Fruit fly (Drosophila melanogaster) whole organism, embryonic: ENCODE data around the gene CG43702.

Source experiments
- C15 ChIP-seq: fragments of 200-800 bp; sonication (Bioruptor generic); IDR thresholded peaks from 3 replicates; pipeline ENCODE4 v1.3.6; 2022; ENCODE audit warnings: missing biosample characterization, missing genetic modification characterization
- CG10462 ChIP-seq: fragments of 200-800 bp; sonication (Bioruptor generic); optimal IDR thresholded peaks from 2 replicates; lab custom pipeline; 2016; ENCODE audit warnings: missing biosample characterization, missing genetic modification characterization
- CG10959 ChIP-seq: fragments of 200-800 bp; sonication (Bioruptor generic); IDR thresholded peaks from 2 replicates; pipeline ENCODE4 v1.3.6; 2022; ENCODE audit warnings: missing biosample characterization, missing genetic modification characterization
- CG10979 ChIP-seq: fragments of 200-800 bp; sonication (Bioruptor generic); optimal IDR thresholded peaks from 2 replicates; lab custom pipeline; 2018; ENCODE audit warnings: missing biosample characterization, mild to moderate bottlenecking, missing genetic modification characterization, moderate library complexity
- CG11723 ChIP-seq: fragments of 200-800 bp; sonication (Bioruptor generic); optimal IDR thresholded peaks from 2 replicates; lab custom pipeline; 2017; ENCODE audit warnings: missing biosample characterization, mild to moderate bottlenecking, missing genetic modification characterization
- CG15514 ChIP-seq: fragments of 200-800 bp; sonication (Bioruptor generic); optimal IDR thresholded peaks from 3 replicates; lab custom pipeline; 2017; ENCODE audit warnings: missing biosample characterization, missing genetic modification characterization, mild to moderate bottlenecking, moderate library complexity, missing genetic modification reagents
- CG16813 ChIP-seq: fragments of 200-800 bp; sonication (Bioruptor generic); IDR thresholded peaks from 3 replicates; pipeline ENCODE4 v1.3.6; 2022; ENCODE audit warnings: missing biosample characterization, missing genetic modification characterization; ENCODE audit not compliant: partially characterized antibody
- CG17186 ChIP-seq: fragments of 200-800 bp; sonication (Bioruptor generic); optimal IDR thresholded peaks from 3 replicates; lab custom pipeline; 2017; ENCODE audit warnings: missing biosample characterization, missing genetic modification reagents, missing genetic modification characterization
- CG1792 ChIP-seq: fragments of 200-800 bp; sonication (Bioruptor generic); optimal IDR thresholded peaks from 2 replicates; lab custom pipeline; 2016; ENCODE audit warnings: missing biosample characterization, missing genetic modification characterization
- CG33213 ChIP-seq: fragments of 200-800 bp; sonication (Bioruptor generic); optimal IDR thresholded peaks from 3 replicates; lab custom pipeline; 2016; ENCODE audit warnings: missing biosample characterization, missing genetic modification characterization
- CG34224 ChIP-seq: fragments of 200-800 bp; sonication (Bioruptor generic); IDR thresholded peaks from 3 replicates; pipeline ENCODE4 v1.3.6; 2022; ENCODE audit warnings: missing biosample characterization, missing genetic modification characterization; ENCODE audit not compliant: partially characterized antibody
- CG5180 ChIP-seq: fragments of 200-800 bp; sonication (Bioruptor generic); optimal IDR thresholded peaks from 3 replicates; lab custom pipeline; 2017; ENCODE audit warnings: missing biosample characterization, missing genetic modification characterization, mild to moderate bottlenecking, moderate library complexity, missing genetic modification reagents
- CG6791 ChIP-seq: fragments of 200-800 bp; sonication (Bioruptor generic); IDR thresholded peaks from 3 replicates; pipeline ENCODE4 v1.3.6; 2022; ENCODE audit warnings: missing biosample characterization, missing genetic modification characterization; ENCODE audit not compliant: partially characterized antibody
- CG6813 ChIP-seq: fragments of 200-800 bp; sonication (Bioruptor generic); optimal IDR thresholded peaks from 2 replicates; lab custom pipeline; 2017; ENCODE audit warnings: missing biosample characterization, missing genetic modification characterization, mild to moderate bottlenecking, moderate library complexity, missing genetic modification reagents
- CG9437 ChIP-seq: fragments of 200-800 bp; sonication (Bioruptor generic); optimal IDR thresholded peaks from 2 replicates; lab custom pipeline; 2018; ENCODE audit warnings: missing biosample characterization, mild to moderate bottlenecking, missing genetic modification characterization
- CG9727 ChIP-seq: fragments of 200-800 bp; sonication (Bioruptor generic); optimal IDR thresholded peaks from 3 replicates; lab custom pipeline; 2017; ENCODE audit warnings: missing biosample characterization, mild to moderate bottlenecking, missing genetic modification characterization
- CG9797 ChIP-seq: fragments of 200-800 bp; sonication (Bioruptor generic); optimal IDR thresholded peaks from 3 replicates; lab custom pipeline; 2018; ENCODE audit warnings: missing biosample characterization, mild to moderate bottlenecking, missing genetic modification characterization
- CHES-1-like ChIP-seq: fragments of 200-800 bp; sonication (Bioruptor generic); optimal IDR thresholded peaks from 2 replicates; lab custom pipeline; 2016; ENCODE audit warnings: missing biosample characterization, missing genetic modification characterization
- Doc3 ChIP-seq: fragments of 200-800 bp; sonication (Bioruptor generic); IDR thresholded peaks from 3 replicates; pipeline ENCODE4 v1.3.6; 2022; ENCODE audit warnings: missing biosample characterization, missing genetic modification characterization; ENCODE audit not compliant: partially characterized antibody
- Elba2 ChIP-seq: fragments of 200-800 bp; sonication (Bioruptor generic); optimal IDR thresholded peaks from 3 replicates; lab custom pipeline; 2016; ENCODE audit warnings: missing biosample characterization, missing genetic modification characterization
- HmgD ChIP-seq: fragments of 200-800 bp; sonication (Bioruptor generic); optimal IDR thresholded peaks from 3 replicates; lab custom pipeline; 2016; ENCODE audit warnings: missing biosample characterization, missing genetic modification characterization
- HmgZ ChIP-seq: fragments of 200-800 bp; sonication (Bioruptor generic); optimal IDR thresholded peaks from 2 replicates; lab custom pipeline; 2018; ENCODE audit warnings: missing biosample characterization, mild to moderate bottlenecking, missing genetic modification characterization
- Nf-YC ChIP-seq: fragments of 200-800 bp; optimal IDR thresholded peaks from 3 replicates; lab custom pipeline; 2019; ENCODE audit warnings: missing biosample characterization, mild to moderate bottlenecking, missing genetic modification characterization, moderate library complexity
- Ravus ChIP-seq: fragments of 200-800 bp; sonication (Bioruptor generic); IDR thresholded peaks from 2 replicates; pipeline ENCODE4 v1.3.6; 2022; ENCODE audit warnings: missing biosample characterization, missing genetic modification characterization
- Side ChIP-seq: fragments of 200-800 bp; sonication (Bioruptor generic); optimal IDR thresholded peaks from 2 replicates; lab custom pipeline; 2016; ENCODE audit warnings: missing biosample characterization, missing genetic modification characterization
- Sin3A ChIP-seq: fragments of >200 bp; optimal IDR thresholded peaks from 2 replicates; lab custom pipeline; 2018
- Sox100B ChIP-seq: fragments of 200-800 bp; sonication (Bioruptor generic); optimal IDR thresholded peaks from 3 replicates; lab custom pipeline; 2018; ENCODE audit warnings: missing biosample characterization, mild to moderate bottlenecking, missing genetic modification characterization
- Sry-δ ChIP-seq: fragments of 200-800 bp; sonication (Bioruptor generic); optimal IDR thresholded peaks from 2 replicates; lab custom pipeline; 2016; ENCODE audit warnings: missing biosample characterization, missing genetic modification characterization
- Stat92E ChIP-seq, 3 experiments: fragments of >200 bp in 2 of 3; fragments of 200-800 bp in 1 of 3; sonication (Bioruptor generic) in 1 of 3; optimal IDR thresholded peaks; 2 replicates each; lab custom pipeline; 2017 to 2019; ENCODE audit warnings: missing biosample characterization in 3 of 3, missing genetic modification characterization in 3 of 3, mild to moderate bottlenecking in 1 of 3, moderate library complexity in 1 of 3
- Xbp1 ChIP-seq: fragments of 200-800 bp; sonication (Bioruptor generic); optimal IDR thresholded peaks from 3 replicates; lab custom pipeline; 2016; ENCODE audit warnings: missing biosample characterization, mild to moderate bottlenecking, missing genetic modification characterization
- ato ChIP-seq: fragments of 200-800 bp; sonication (Bioruptor generic); IDR thresholded peaks from 2 replicates; pipeline ENCODE4 v1.3.6; 2022; ENCODE audit warnings: missing biosample characterization, missing genetic modification characterization; ENCODE audit not compliant: partially characterized antibody
- exex ChIP-seq: fragments of 200-800 bp; sonication (Bioruptor generic); optimal IDR thresholded peaks from 4 replicates; lab custom pipeline; 2018; ENCODE audit warnings: missing biosample characterization, mild to moderate bottlenecking, missing genetic modification characterization, moderate library complexity
- fd64A ChIP-seq: fragments of 200-800 bp; sonication (Bioruptor generic); optimal IDR thresholded peaks from 3 replicates; lab custom pipeline; 2018; ENCODE audit warnings: missing biosample characterization, mild to moderate bottlenecking, missing genetic modification characterization
- kay ChIP-seq: fragments of 200-800 bp; sonication (Bioruptor generic); optimal IDR thresholded peaks from 2 replicates; lab custom pipeline; 2016; ENCODE audit warnings: missing biosample characterization, missing genetic modification characterization
- p53 ChIP-seq: fragments of 200-800 bp; sonication (Bioruptor generic); optimal IDR thresholded peaks from 2 replicates; lab custom pipeline; 2016; ENCODE audit warnings: missing biosample characterization, missing genetic modification characterization
- pita ChIP-seq: fragments of 200-800 bp; sonication (Bioruptor generic); optimal IDR thresholded peaks from 2 replicates; lab custom pipeline; 2017; ENCODE audit warnings: missing biosample characterization, mild to moderate bottlenecking, missing genetic modification characterization
- pzg ChIP-seq: fragments of 200-800 bp; sonication (Bioruptor generic); optimal IDR thresholded peaks from 3 replicates; lab custom pipeline; 2018; ENCODE audit warnings: missing biosample characterization, mild to moderate bottlenecking, missing genetic modification characterization, moderate library complexity
- ranshi ChIP-seq: fragments of 200-800 bp; sonication (Bioruptor generic); IDR thresholded peaks from 2 replicates; pipeline ENCODE4 v1.3.6; 2022; ENCODE audit warnings: missing biosample characterization, missing genetic modification characterization
- seq ChIP-seq: fragments of 200-800 bp; sonication (Bioruptor generic); IDR thresholded peaks from 2 replicates; pipeline ENCODE4 v1.3.6; 2022; ENCODE audit warnings: missing biosample characterization, missing genetic modification characterization
- slbo ChIP-seq: fragments of 200-800 bp; sonication (Bioruptor generic); IDR thresholded peaks from 2 replicates; pipeline ENCODE4 v1.3.6; 2022; ENCODE audit warnings: missing biosample characterization, missing genetic modification characterization
- sqz ChIP-seq: fragments of 200-800 bp; sonication (Bioruptor generic); optimal IDR thresholded peaks from 3 replicates; lab custom pipeline; 2018; ENCODE audit warnings: missing biosample characterization, mild to moderate bottlenecking, missing genetic modification characterization
- sr ChIP-seq: fragments of 200-800 bp; sonication (Bioruptor generic); IDR thresholded peaks from 3 replicates; pipeline ENCODE4 v1.3.6; 2022; ENCODE audit warnings: missing biosample characterization, missing genetic modification characterization
- stwl ChIP-seq: fragments of 200-800 bp; sonication (Bioruptor generic); optimal IDR thresholded peaks from 3 replicates; lab custom pipeline; 2018; ENCODE audit warnings: missing biosample characterization, mild to moderate bottlenecking, missing genetic modification characterization, moderate library complexity
- tup ChIP-seq: fragments of 200-800 bp; sonication (Bioruptor generic); optimal IDR thresholded peaks from 2 replicates; lab custom pipeline; 2016; ENCODE audit warnings: missing biosample characterization, mild to moderate bottlenecking, missing genetic modification characterization, moderate library complexity

The CG43702 gene

DNA sequence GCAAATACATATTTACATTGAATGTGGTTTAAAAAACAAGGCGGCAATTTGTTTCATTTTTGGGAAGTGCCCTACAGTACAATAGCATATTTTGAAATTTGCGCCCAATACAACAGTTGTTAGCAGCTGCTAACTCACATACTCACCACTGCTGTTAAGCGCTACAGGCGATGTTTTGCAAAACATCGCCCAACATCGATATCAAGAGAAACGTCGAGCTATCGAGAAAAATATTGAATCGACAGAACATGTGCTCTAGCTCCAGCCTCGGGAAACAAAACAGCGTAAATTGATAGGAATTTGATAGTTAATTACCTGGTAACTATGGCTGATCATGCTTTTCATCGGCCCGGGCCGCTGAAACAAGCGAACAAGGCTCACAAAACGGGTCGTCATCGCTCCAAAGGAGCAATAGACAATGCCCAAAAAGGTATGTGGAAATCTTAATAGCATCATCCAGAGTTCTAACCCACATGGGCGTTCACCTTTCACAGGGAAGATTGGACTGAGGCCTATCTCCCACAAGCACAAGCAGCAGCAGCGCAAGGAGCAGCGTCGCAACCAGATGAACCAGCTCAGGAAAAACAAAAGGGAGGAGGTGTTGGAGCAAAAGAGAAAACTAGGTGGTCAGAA lies 36.6 kb downstream of the CG43702 start, which contains the start of gene Tsr1 (continued):
- no peak for TF ChIP-seq tup (GFP tag; lab: Kevin White, UChicago)
- TF ChIP-seq CG10979 (tag; lab: Kevin White, UChicago): no peak
- TF ChIP-seq CG17186 (GFP tag; lab: Kevin White, UChicago): peak; percentile 88
- peak; percentile 54 for TF ChIP-seq CG15514 (GFP tag; lab: Kevin White, UChicago)
- peak; percentile 78 for TF ChIP-seq Doc3 (GFP tag; lab: Robert Waterston, UW)
- peak; percentile 74 for TF ChIP-seq Sry-δ
- peak; percentile 24 for TF ChIP-seq Sin3A (lab: Kevin White, UChicago)
- TF ChIP-seq HmgZ (tag; lab: Kevin White, UChicago): peak; percentile 33
- TF ChIP-seq pzg: peak; percentile 69
- TF ChIP-seq CG34224 (GFP tag; lab: Robert Waterston, UW): peak; percentile 94
- peak; percentile 82 for TF ChIP-seq CG6791 (GFP tag; lab: Robert Waterston, UW)
- no peak for TF ChIP-seq Elba2
- no peak for TF ChIP-seq CG9727
- TF ChIP-seq Nf-YC (tag; lab: Kevin White, UChicago): no peak
- TF ChIP-seq CG9437: no peak
- TF ChIP-seq CG16813 (GFP tag; lab: Robert Waterston, UW): peak; percentile 81
- TF ChIP-seq, all 482 proteins: peak for 55

DNA sequence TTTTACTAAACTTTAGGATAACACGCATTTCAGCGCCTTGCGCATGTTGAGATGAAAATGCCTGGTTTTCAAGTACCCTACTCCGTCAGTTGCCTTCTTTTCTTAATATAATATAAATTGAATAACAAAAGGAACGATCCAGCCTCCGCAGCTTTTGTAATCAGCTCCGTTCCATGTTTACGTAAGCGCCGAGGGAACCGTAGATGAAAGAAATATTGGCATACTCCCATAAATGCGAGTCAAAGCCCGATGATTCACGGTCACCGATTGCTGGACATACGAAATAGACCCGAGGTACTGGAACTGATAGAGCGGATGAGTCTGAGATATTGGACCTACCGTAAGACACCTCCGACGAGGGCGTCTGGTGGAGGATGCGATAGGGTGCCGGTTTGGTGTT lies 44.1 kb downstream of the CG43702 start:
- TF ChIP-seq CG6813 (GFP tag; lab: Kevin White, UChicago): no peak
- TF ChIP-seq seq (GFP tag; lab: Robert Waterston, UW): no peak
- TF ChIP-seq fd64A: no peak
- TF ChIP-seq HmgD (GFP tag; lab: Kevin White, UChicago): no peak
- TF ChIP-seq kay (GFP tag; lab: Kevin White, UChicago): no peak
- no peak for TF ChIP-seq CG5180
- TF ChIP-seq slbo (GFP tag; lab: Robert Waterston, UW): no peak
- no peak for TF ChIP-seq CG10959 (GFP tag; lab: Robert Waterston, UW)
- no peak for TF ChIP-seq exex

DNA sequence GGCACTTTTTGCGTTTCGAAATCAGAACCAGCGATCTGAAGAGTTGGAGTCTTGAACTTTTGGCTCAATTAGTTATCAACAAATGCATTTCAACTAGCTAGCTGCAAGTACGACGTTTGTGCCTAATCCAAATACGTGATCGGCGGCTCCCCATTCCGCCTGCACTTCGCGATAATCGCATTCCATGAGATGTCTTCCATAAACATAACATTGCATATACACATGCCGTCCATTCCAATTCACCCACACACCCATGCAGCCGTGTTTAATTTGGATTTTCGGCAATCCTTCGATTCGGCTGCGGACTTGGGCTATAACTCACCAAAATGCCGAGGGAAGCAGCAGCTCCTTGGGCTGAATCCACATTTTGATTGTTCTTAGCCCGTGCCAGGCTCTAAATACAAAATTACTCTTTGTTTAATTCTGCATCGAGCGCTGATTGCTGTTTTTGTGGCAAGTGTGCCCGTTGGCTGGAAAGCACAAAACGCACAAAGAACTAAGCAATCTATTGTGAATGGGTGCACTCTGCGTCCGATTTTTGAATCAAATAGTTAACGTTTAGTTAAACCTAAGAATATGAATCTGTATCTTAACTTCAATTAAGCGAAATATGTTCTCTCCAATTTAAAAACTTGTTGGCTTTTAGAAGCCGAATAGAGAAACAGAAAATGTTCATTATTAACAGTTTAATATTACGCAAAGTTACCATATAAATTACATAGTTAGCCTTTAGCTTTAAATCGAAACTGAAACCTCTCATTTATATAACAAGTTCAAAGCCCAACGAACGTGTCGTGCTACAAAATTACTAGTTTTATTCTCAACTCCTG lies 45.0 kb downstream of the CG43702 start, which contains the start of the genes Tbc1d8-9 and CG32436:
Tbc1d8-9 (minus strand) TSS at position 463 of the 830 bp plus-strand sequence.
CG32436 (plus strand) TSS at position 780 of the 830 bp plus-strand sequence.
- TF ChIP-seq CG10462 (GFP tag; lab: Kevin White, UChicago): no peak
- TF ChIP-seq pita (GFP tag; lab: Kevin White, UChicago): no peak
- TF ChIP-seq CG33213 (GFP tag; lab: Kevin White, UChicago): peak; percentile 14
- TF ChIP-seq ranshi (GFP tag; lab: Robert Waterston, UW): peak; percentile 17; the same call in 1 of the 2 replicates
- peak; percentile 62; the same call in 2 of the 3 replicates for TF ChIP-seq CG6791 (GFP tag; lab: Robert Waterston, UW)
- TF ChIP-seq Side (GFP tag; lab: Kevin White, UChicago): no peak
- TF ChIP-seq CG1792 (GFP tag; lab: Kevin White, UChicago): no peak
- TF ChIP-seq Xbp1 (GFP tag; lab: Kevin White, UChicago): no peak
- TF ChIP-seq p53 (GFP tag; lab: Kevin White, UChicago): peak; percentile 8
- peak; percentile 19; the same call in 1 of the 2 replicates for TF ChIP-seq ato
- TF ChIP-seq sr: no peak
- TF ChIP-seq CG11723 (GFP tag; lab: Kevin White, UChicago): no peak
- peak; percentile 89 for TF ChIP-seq stwl
- no peak for TF ChIP-seq Ravus (GFP tag; lab: Robert Waterston, UW)
- no peak for TF ChIP-seq sqz (GFP tag; lab: Kevin White, UChicago)
- peak; percentile 79 for TF ChIP-seq pzg
- 0 out of 3 replicates have a peak, but pooled peaks have one; percentile 13 for TF ChIP-seq CG34224 (GFP tag; lab: Robert Waterston, UW)
- no peak for TF ChIP-seq C15 (GFP tag; lab: Robert Waterston, UW)
- TF ChIP-seq Sox100B (GFP tag; lab: Kevin White, UChicago): no peak
- TF ChIP-seq Stat92E (GFP tag; optimal IDR thresholded peaks at IDR 0.05; lab: Kevin White, UChicago): peak in 1 of 3 experiments; percentile 10
- TF ChIP-seq Sin3A (lab: Kevin White, UChicago): peak; percentile 22
- peak; percentile 77 for TF ChIP-seq CG9797
- TF ChIP-seq CHES-1-like (GFP tag; lab: Kevin White, UChicago): peak; percentile 47
